Fruit fly (Drosophila melanogaster): ENCODE data around the gene Cks30A.

Cks30A gene

dm6 chr2L:9330628-9331027, at the start of gene Cks30A:
Gene Cks30A (plus strand): TSS chr2L:9330763.
- TF ChIP-seq CG17801 (GFP tag; optimal IDR thresholded peaks at IDR 0.05; ENCODE audit: partially characterized antibody), result no peak

dm6 chr2L:9321022-9321421, 9.5 kb upstream of the Cks30A start:
- TF ChIP-seq CG17801 (GFP tag; optimal IDR thresholded peaks at IDR 0.05; ENCODE audit: partially characterized antibody), result no peak

dm6 chr2L:9327444-9327843, 3.1 kb upstream of the Cks30A start, which contains the start of gene CG17005:
Gene CG17005 (plus strand): TSS chr2L:9327744.
- TF ChIP-seq CG17801 (GFP tag; optimal IDR thresholded peaks at IDR 0.05; ENCODE audit: partially characterized antibody), result no peak

dm6 chr2L:9333300-9333876, 2.8 kb downstream of the Cks30A start, which contains the start of gene Eaat1:
Gene Eaat1 (plus strand): TSS chr2L:9333567.
- TF ChIP-seq CG17801 (GFP tag; optimal IDR thresholded peaks at IDR 0.05; ENCODE audit: partially characterized antibody), result no peak

- no peak for TF ChIP-seq CG17801 (GFP tag; optimal IDR thresholded peaks at IDR 0.05; ENCODE audit: partially characterized antibody)
These were observed 8.3 kb downstream of the Cks30A start for dm6 chr2L:9338852-9339251.

dm6 chr2L:9341960-9342359, 11.4 kb downstream of the Cks30A start:
- TF ChIP-seq CG17801 (GFP tag; optimal IDR thresholded peaks at IDR 0.05; ENCODE audit: partially characterized antibody), result no peak

- no peak for TF ChIP-seq CG17801 (GFP tag; optimal IDR thresholded peaks at IDR 0.05; ENCODE audit: partially characterized antibody)
These were observed 12.0 kb downstream of the Cks30A start, which contains the start of gene CG3748 for dm6 chr2L:9342532-9342931. Gene CG3748 (plus strand): TSS chr2L:9342832.

- no peak for TF ChIP-seq CG17801 (GFP tag; optimal IDR thresholded peaks at IDR 0.05; ENCODE audit: partially characterized antibody)
These were observed 18.7 kb downstream of the Cks30A start, which contains the start of gene CG43350 for dm6 chr2L:9349246-9349645. Gene CG43350 (plus strand): TSS chr2L:9349546.

- TF ChIP-seq CG17801 (GFP tag; optimal IDR thresholded peaks at IDR 0.05; ENCODE audit: partially characterized antibody), result no peak
These were observed 19.6 kb downstream of the Cks30A start, which contains the start of gene CG13110 for dm6 chr2L:9350170-9350569. Gene CG13110 (plus strand): TSS chr2L:9350470.

- TF ChIP-seq CG17801 (GFP tag; optimal IDR thresholded peaks at IDR 0.05; ENCODE audit: partially characterized antibody), result no peak
These were observed 36.8 kb downstream of the Cks30A start, which contains the start of gene CG34181 for dm6 chr2L:9367340-9367739. Gene CG34181 (plus strand): TSS chr2L:9367640.

dm6 chr2L:9369724-9370123, 39.2 kb downstream of the Cks30A start:
- no peak for TF ChIP-seq CG17801 (GFP tag; optimal IDR thresholded peaks at IDR 0.05; ENCODE audit: partially characterized antibody)

- no peak for TF ChIP-seq CG17801 (GFP tag; optimal IDR thresholded peaks at IDR 0.05; ENCODE audit: partially characterized antibody)
These were observed 47.2 kb downstream of the Cks30A start for dm6 chr2L:9377789-9378188.
